Worm (Caenorhabditis elegans) whole organism, L1 larva: ENCODE results near the gene F37A8.5.

Experiments
- C04F5.9 ChIP-seq: sonication (generic microtip); optimal IDR thresholded peaks from 2 replicates; lab custom pipeline; 2016; ENCODE audit warnings: missing genetic modification characterization, missing compliant biosample characterization
- C16A3.4 ChIP-seq: fragments of 150-350 bp; optimal IDR thresholded peaks from 2 replicates; lab custom pipeline; 2014; ENCODE audit warnings: missing biosample characterization, missing genetic modification characterization
- F16B12.6 ChIP-seq: fragments of 150-350 bp; optimal IDR thresholded peaks from 2 replicates; lab custom pipeline; 2014; ENCODE audit warnings: missing biosample characterization, missing genetic modification characterization
- aha-1 ChIP-seq: fragments of 150-350 bp; optimal IDR thresholded peaks from 2 replicates; lab custom pipeline; 2014; ENCODE audit warnings: missing biosample characterization, missing genetic modification characterization
- aly-2 ChIP-seq: fragments of 150-350 bp; optimal IDR thresholded peaks from 2 replicates; lab custom pipeline; 2014; ENCODE audit warnings: missing biosample characterization, missing genetic modification characterization
- ceh-8 ChIP-seq: fragments of 200-800 bp; sonication (Bioruptor generic); optimal IDR thresholded peaks from 2 replicates; lab custom pipeline; 2018; ENCODE audit warnings: mild to moderate bottlenecking, missing genetic modification characterization, moderate library complexity, missing compliant biosample characterization
- ceh-82 ChIP-seq, 3 experiments: fragments of 150-350 bp in 1 of 3; sonication (generic microtip) in 2 of 3; optimal IDR thresholded peaks; 2 replicates each; lab custom pipeline; 2014 to 2017; ENCODE audit warnings: missing biosample characterization in 3 of 3, missing genetic modification characterization in 3 of 3
- ceh-90 ChIP-seq: sonication (generic microtip); optimal IDR thresholded peaks from 2 replicates; lab custom pipeline; 2016; ENCODE audit warnings: missing genetic modification characterization, missing compliant biosample characterization
- ces-1 ChIP-seq: fragments of 150-350 bp; optimal IDR thresholded peaks from 2 replicates; lab custom pipeline; 2014; ENCODE audit warnings: missing biosample characterization, missing genetic modification reagents, missing genetic modification characterization
- dpl-1 ChIP-seq, 3 experiments: fragments of 150-350 bp in 2 of 3; sonication (generic microtip) in 1 of 3; optimal IDR thresholded peaks; 2 replicates each; lab custom pipeline; 2014 to 2017; ENCODE audit warnings: missing biosample characterization in 3 of 3, missing genetic modification characterization in 3 of 3, missing genetic modification reagents in 3 of 3
- efl-1 ChIP-seq, 4 experiments: fragments of 150-350 bp; optimal IDR thresholded peaks in 3 of 4; peaks in 1 of 4; 1 replicate in 1 of 4; 2 replicates in 3 of 4; lab custom pipeline; 2014; ENCODE audit warnings: missing biosample characterization in 2 of 4, missing genetic modification characterization in 2 of 4, missing genetic modification reagents in 2 of 4
- ets-5 ChIP-seq: fragments of 200-800 bp; sonication (Bioruptor generic); IDR thresholded peaks from 2 replicates; pipeline ENCODE4 v1.3.6; 2022; ENCODE audit warnings: missing genetic modification characterization, missing compliant biosample characterization
- fkh-10 ChIP-seq: sonication (generic microtip); optimal IDR thresholded peaks from 2 replicates; lab custom pipeline; 2017; ENCODE audit warnings: missing biosample characterization, missing genetic modification reagents, missing genetic modification characterization
- fkh-4 ChIP-seq: sonication (generic microtip); optimal IDR thresholded peaks from 2 replicates; lab custom pipeline; 2016; ENCODE audit warnings: missing compliant biosample characterization, missing genetic modification characterization, borderline replicate concordance
- hlh-4 ChIP-seq: sonication (generic microtip); optimal IDR thresholded peaks from 2 replicates; lab custom pipeline; 2016; ENCODE audit warnings: mild to moderate bottlenecking, missing genetic modification characterization, missing compliant biosample characterization
- hpl-2 ChIP-seq: fragments of 150-350 bp; optimal IDR thresholded peaks from 2 replicates; lab custom pipeline; 2014; ENCODE audit warnings: missing biosample characterization, missing genetic modification reagents, missing genetic modification characterization
- lin-13 ChIP-seq: fragments of 150-350 bp; optimal IDR thresholded peaks from 2 replicates; lab custom pipeline; 2014; ENCODE audit warnings: missing biosample characterization, missing genetic modification reagents, missing genetic modification characterization
- lin-14 ChIP-seq: fragments of 200-800 bp; sonication (Bioruptor generic); optimal IDR thresholded peaks from 2 replicates; lab custom pipeline; 2018; ENCODE audit warnings: mild to moderate bottlenecking, missing genetic modification characterization, moderate library complexity, missing compliant biosample characterization
- lin-15B ChIP-seq: fragments of 150-350 bp; sonication (generic microtip); optimal IDR thresholded peaks from 3 replicates; lab custom pipeline; 2014; ENCODE audit warnings: missing biosample characterization, missing genetic modification characterization
- lin-35 ChIP-seq, 2 experiments: fragments of 150-350 bp; optimal IDR thresholded peaks; 2 replicates each; lab custom pipeline; 2014; ENCODE audit warnings: missing biosample characterization in 2 of 2, missing genetic modification characterization in 2 of 2, missing genetic modification reagents in 2 of 2
- lin-39 ChIP-seq: fragments of 150-350 bp; optimal IDR thresholded peaks from 2 replicates; lab custom pipeline; 2014; ENCODE audit warnings: missing biosample characterization, missing genetic modification reagents, missing genetic modification characterization
- lir-3 ChIP-seq: sonication (generic microtip); optimal IDR thresholded peaks from 2 replicates; lab custom pipeline; 2016; ENCODE audit warnings: mild to moderate bottlenecking, missing genetic modification characterization, moderate library complexity, missing compliant biosample characterization; ENCODE audit not compliant: poor library complexity
- lsy-2 ChIP-seq, 2 experiments: fragments of 150-350 bp; optimal IDR thresholded peaks; 2 replicates each; lab custom pipeline; 2014; ENCODE audit warnings: missing biosample characterization in 2 of 2, missing genetic modification characterization in 2 of 2
- mab-9 ChIP-seq: fragments of 200-800 bp; sonication (Bioruptor generic); IDR thresholded peaks from 2 replicates; pipeline ENCODE4 v1.3.6; 2022; ENCODE audit warnings: missing genetic modification reagents, missing genetic modification characterization, missing compliant biosample characterization
- mdl-1 ChIP-seq, 2 experiments: fragments of 150-350 bp; optimal IDR thresholded peaks; 2 replicates each; lab custom pipeline; 2014 to 2017; ENCODE audit warnings: missing biosample characterization in 2 of 2, missing genetic modification characterization in 2 of 2, inconsistent platforms in 1 of 2
- mep-1 ChIP-seq: fragments of 150-350 bp; optimal IDR thresholded peaks from 2 replicates; lab custom pipeline; 2014; ENCODE audit warnings: missing biosample characterization, missing genetic modification characterization
- nhr-19 ChIP-seq: fragments of 200-800 bp; sonication (Bioruptor generic); conservative IDR thresholded peaks from 2 replicates; pipeline ENCODE4 v1.3.6; 2022; ENCODE audit warnings: missing genetic modification characterization, missing compliant biosample characterization
- nhr-20 ChIP-seq: sonication (generic microtip); optimal IDR thresholded peaks from 2 replicates; lab custom pipeline; 2016; ENCODE audit warnings: mild to moderate bottlenecking, missing genetic modification characterization, missing compliant biosample characterization
- nhr-28 ChIP-seq: fragments of 150-350 bp; optimal IDR thresholded peaks from 2 replicates; lab custom pipeline; 2014; ENCODE audit warnings: missing biosample characterization, missing genetic modification characterization
- nhr-71 ChIP-seq: sonication (generic microtip); optimal IDR thresholded peaks from 2 replicates; lab custom pipeline; 2016; ENCODE audit warnings: mild to moderate bottlenecking, missing genetic modification characterization, moderate library complexity, missing compliant biosample characterization
- nhr-77 ChIP-seq: fragments of 150-350 bp; optimal IDR thresholded peaks from 2 replicates; lab custom pipeline; 2014; ENCODE audit warnings: missing biosample characterization, missing genetic modification characterization
- nhr-84 ChIP-seq: sonication (generic microtip); optimal IDR thresholded peaks from 2 replicates; lab custom pipeline; 2017; ENCODE audit warnings: missing biosample characterization, missing genetic modification characterization
- pag-3 ChIP-seq: sonication (generic microtip); optimal IDR thresholded peaks from 2 replicates; lab custom pipeline; 2017; ENCODE audit warnings: missing genetic modification characterization, mild to moderate bottlenecking, missing compliant biosample characterization, antibody characterized with exemption, borderline replicate concordance; ENCODE audit not compliant: insufficient read depth
- pax-3 ChIP-seq: fragments of 200-800 bp; sonication (Bioruptor generic); optimal IDR thresholded peaks from 2 replicates; lab custom pipeline; 2018; ENCODE audit warnings: mild to moderate bottlenecking, missing genetic modification characterization, moderate library complexity, missing compliant biosample characterization
- rnt-1 ChIP-seq: sonication (generic microtip); optimal IDR thresholded peaks from 2 replicates; lab custom pipeline; 2016; ENCODE audit warnings: mild to moderate bottlenecking, missing genetic modification characterization, moderate library complexity, missing compliant biosample characterization
- snu-23 ChIP-seq: sonication (generic microtip); optimal IDR thresholded peaks from 2 replicates; lab custom pipeline; 2016; ENCODE audit warnings: missing genetic modification characterization, missing compliant biosample characterization
- sptf-1 ChIP-seq: fragments of 150-350 bp; optimal IDR thresholded peaks from 2 replicates; lab custom pipeline; 2014; ENCODE audit warnings: missing biosample characterization, missing genetic modification characterization
- sup-37 ChIP-seq: fragments of 200-800 bp; sonication (Bioruptor generic); optimal IDR thresholded peaks from 2 replicates; lab custom pipeline; 2018; ENCODE audit warnings: mild to moderate bottlenecking, missing genetic modification characterization, missing compliant biosample characterization
- swsn-7 ChIP-seq: sonication (generic microtip); optimal IDR thresholded peaks from 2 replicates; lab custom pipeline; 2016; ENCODE audit warnings: missing genetic modification characterization, missing compliant biosample characterization
- unc-62 ChIP-seq: fragments of 150-350 bp; optimal IDR thresholded peaks from 2 replicates; lab custom pipeline; 2014; ENCODE audit warnings: missing biosample characterization, missing genetic modification reagents, missing genetic modification characterization
- unc-86 ChIP-seq: sonication (generic microtip); optimal IDR thresholded peaks from 2 replicates; lab custom pipeline; 2016; ENCODE audit warnings: missing genetic modification characterization, missing compliant biosample characterization
- unc-98 ChIP-seq: fragments of 200-800 bp; sonication (Bioruptor generic); IDR thresholded peaks from 2 replicates; pipeline ENCODE4 v1.3.6; 2022; ENCODE audit warnings: missing genetic modification characterization, missing compliant biosample characterization
- ztf-4 ChIP-seq: fragments of 150-350 bp; optimal IDR thresholded peaks from 2 replicates; lab custom pipeline; 2014; ENCODE audit warnings: missing biosample characterization, missing genetic modification characterization

The F37A8.5 gene

ce11 chrIII:3956293-3956692 lies at the start of gene F37A8.5:
TSS of gene F37A8.5 (plus strand) at chrIII:3956624.
- no peak for TF ChIP-seq unc-98 (GFP tag; lab: Robert Waterston, UW)
- no peak for TF ChIP-seq ztf-4
- TF ChIP-seq lin-15B (tag; lab: Kevin White, UChicago) = no peak
- no peak for TF ChIP-seq ceh-8 (GFP tag; lab: Kevin White, UChicago)
- no peak for TF ChIP-seq sptf-1 (tag; lab: Kevin White, UChicago)
- TF ChIP-seq lir-3 (tag; lab: Kevin White, UChicago) = no peak
- TF ChIP-seq unc-62 (GFP tag; lab: Kevin White, UChicago) = no peak
- peak; percentile 15 for TF ChIP-seq nhr-71 (tag; lab: Kevin White, UChicago)

- no peak for TF ChIP-seq rnt-1 (tag; lab: Kevin White, UChicago)
- TF ChIP-seq ets-5 (GFP tag; lab: Robert Waterston, UW) = no peak
- TF ChIP-seq aly-2 = no peak
- TF ChIP-seq unc-86 (tag; lab: Kevin White, UChicago) = no peak
- TF ChIP-seq lsy-2 (tag; optimal IDR thresholded peaks at IDR 0.05; lab: Kevin White, UChicago) = no peak
- no peak for TF ChIP-seq lin-14 (GFP tag; lab: Kevin White, UChicago)
- no peak for TF ChIP-seq lin-13
- no peak for TF ChIP-seq hlh-4 (tag; lab: Kevin White, UChicago)
- TF ChIP-seq ceh-90 = no peak
- no peak for TF ChIP-seq mdl-1 (tag; optimal IDR thresholded peaks at IDR 0.05; lab: Kevin White, UChicago)
- no peak for TF ChIP-seq dpl-1 (GFP tag; optimal IDR thresholded peaks at IDR 0.05; lab: Kevin White, UChicago)
Observed at ce11 chrIII:3907587-3907986, 48.8 kb upstream of the F37A8.5 start, which contains the start of gene mmcm-1. TSS of gene mmcm-1 (minus strand) at chrIII:3907687.

DNA sequence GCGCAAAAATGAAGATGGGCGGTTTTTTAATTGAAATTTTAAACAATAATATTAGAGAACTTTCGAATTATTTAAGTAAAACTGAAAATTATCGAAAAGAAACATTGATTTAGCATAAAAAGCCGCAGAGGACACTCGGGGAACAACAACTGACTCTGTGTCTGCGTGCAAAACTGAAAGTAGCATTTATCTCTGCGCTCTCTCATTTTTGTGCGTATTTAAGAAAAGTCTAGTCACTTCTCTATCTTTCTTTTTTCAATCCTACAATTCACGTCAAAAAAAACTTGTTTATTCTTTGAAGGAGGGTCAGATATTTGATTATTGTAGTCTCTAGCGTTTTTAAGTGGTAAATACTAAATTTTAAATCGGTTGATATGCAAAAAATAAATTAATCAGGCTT lies 48.2 kb upstream of the F37A8.5 start:
- TF ChIP-seq lsy-2 (tag; optimal IDR thresholded peaks at IDR 0.05; lab: Kevin White, UChicago) (peak; percentile 23 to 27), aha-1 (tag; lab: Kevin White, UChicago) (peak; percentile 50), nhr-71 (tag; lab: Kevin White, UChicago) (peak; percentile 37), nhr-19 (peak; percentile 34), aly-2 (no peak), C16A3.4 (tag; lab: Kevin White, UChicago) (no peak), pag-3 (tag; lab: Kevin White, UChicago) (no peak), efl-1 (optimal IDR thresholded peaks at IDR 0.05; lab: Kevin White, UChicago) (peak in 1 of 2 experiments; percentile 18), efl-1 (GFP tag; optimal IDR thresholded peaks at IDR 0.05 in 1 of 2; lab: Kevin White, UChicago) (no peak), lin-13 (no peak), lin-14 (GFP tag; lab: Kevin White, UChicago) (peak; percentile 82), fkh-4 (tag; lab: Kevin White, UChicago) (no peak), ceh-8 (GFP tag; lab: Kevin White, UChicago) (no peak), ceh-82 (tag; optimal IDR thresholded peaks at IDR 0.05; lab: Kevin White, UChicago) (peak in 1 of 3 experiments; percentile 29), nhr-28 (no peak), snu-23 (GFP tag; lab: Kevin White, UChicago) (peak; percentile 67), swsn-7 (tag; lab: Kevin White, UChicago) (peak; percentile 15), pax-3 (tag; lab: Kevin White, UChicago) (no peak), sup-37 (GFP tag; lab: Kevin White, UChicago) (no peak), nhr-20 (tag; lab: Kevin White, UChicago) (peak; percentile 72), lin-35 (GFP tag; optimal IDR thresholded peaks at IDR 0.05; lab: Kevin White, UChicago) (peak; percentile 31 to 45), rnt-1 (tag; lab: Kevin White, UChicago) (peak; percentile 11), dpl-1 (GFP tag; optimal IDR thresholded peaks at IDR 0.05; lab: Kevin White, UChicago) (peak in 2 of 3 experiments; percentile 12 to 18), mep-1 (peak; percentile 15)

DNA sequence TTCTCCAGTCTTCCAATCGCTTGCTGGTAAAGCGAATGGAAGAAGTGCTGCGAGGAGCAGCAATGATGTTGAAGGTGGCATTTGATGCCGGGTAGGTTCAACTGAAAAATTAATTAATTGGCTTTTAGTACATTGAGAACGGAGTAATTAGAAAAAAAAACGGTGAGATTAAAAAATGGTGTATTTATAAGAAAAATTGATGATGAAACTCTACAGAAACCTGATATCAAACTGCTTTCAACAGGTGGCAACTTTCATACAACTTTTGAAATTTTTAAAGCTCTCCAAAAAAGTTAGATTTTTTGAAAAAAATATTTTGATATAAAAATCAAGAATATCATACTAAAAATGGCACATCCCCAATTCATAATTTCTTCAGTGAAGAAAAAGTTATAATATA lies 42.4 kb upstream of the F37A8.5 start, which contains the start of gene pat-3:
pat-3 (minus strand) TSS at position 101 of the 400 bp plus-strand sequence.
- TF ChIP-seq rnt-1 (tag; lab: Kevin White, UChicago) = no peak
- TF ChIP-seq nhr-84 (tag; lab: Kevin White, UChicago) = no peak
- no peak for TF ChIP-seq nhr-20 (tag; lab: Kevin White, UChicago)
- TF ChIP-seq hpl-2 (GFP tag; lab: Kevin White, UChicago) = no peak
- no peak for TF ChIP-seq ces-1
- no peak for TF ChIP-seq ceh-8 (GFP tag; lab: Kevin White, UChicago)
- TF ChIP-seq fkh-10 (GFP tag; lab: Kevin White, UChicago) = no peak
- TF ChIP-seq lin-39 (tag; lab: Kevin White, UChicago) = no peak
- TF ChIP-seq nhr-77 (tag; lab: Kevin White, UChicago) = no peak
- no peak for TF ChIP-seq unc-62 (GFP tag; lab: Kevin White, UChicago)
- no peak for TF ChIP-seq aha-1 (tag; lab: Kevin White, UChicago)
- no peak for TF ChIP-seq F16B12.6 (tag; lab: Kevin White, UChicago)
- TF ChIP-seq mab-9 (GFP tag; lab: Robert Waterston, UW) = no peak
- TF ChIP-seq pax-3 (tag; lab: Kevin White, UChicago) = no peak
- TF ChIP-seq C04F5.9 (tag; lab: Kevin White, UChicago) = no peak
- TF ChIP-seq ceh-82 (tag; optimal IDR thresholded peaks at IDR 0.05; lab: Kevin White, UChicago) = no peak
